Worm (Caenorhabditis elegans): ENCODE measurements around the gene lgc-37.

- TF ChIP-seq nhr-11 (tag; optimal IDR thresholded peaks at IDR 0.05) = no peak
- no peak for TF ChIP-seq ZK546.5 (tag; optimal IDR thresholded peaks at IDR 0.05)
- no peak for TF ChIP-seq lsy-2 (tag; optimal IDR thresholded peaks at IDR 0.05)
- no peak for TF ChIP-seq snpc-4 (tag; optimal IDR thresholded peaks at IDR 0.05)
- TF ChIP-seq lin-13 (GFP tag; optimal IDR thresholded peaks at IDR 0.05) = no peak
- TF ChIP-seq unc-55 (GFP tag; optimal IDR thresholded peaks at IDR 0.05) = no peak
- TF ChIP-seq aly-2 (tag; optimal IDR thresholded peaks at IDR 0.05) = no peak
- TF ChIP-seq sma-9 (GFP tag; optimal IDR thresholded peaks at IDR 0.05) = no peak
- no peak for TF ChIP-seq sma-9 (tag; optimal IDR thresholded peaks at IDR 0.05)
- no peak for TF ChIP-seq ztf-11 (tag; optimal IDR thresholded peaks at IDR 0.05)
- no peak for TF ChIP-seq lin-39 (tag; optimal IDR thresholded peaks at IDR 0.05)
These were observed 11.2 kb upstream of the lgc-37 start for ce11 chrIII:12773753-12774152.
